Worm (Caenorhabditis elegans) whole organism, L1 larva: ENCODE data around the gene F10C1.3.

Experiments
- C16A3.4 ChIP-seq: fragments of 150-350 bp; optimal IDR thresholded peaks from 2 replicates; lab custom pipeline; 2014; ENCODE audit warnings: missing biosample characterization, missing genetic modification characterization
- C34B4.2 ChIP-seq: sonication (generic microtip); optimal IDR thresholded peaks from 2 replicates; lab custom pipeline; 2017; ENCODE audit warnings: mild to moderate bottlenecking, missing genetic modification characterization, missing compliant biosample characterization
- F16B12.6 ChIP-seq: fragments of 150-350 bp; optimal IDR thresholded peaks from 2 replicates; lab custom pipeline; 2014; ENCODE audit warnings: missing biosample characterization, missing genetic modification characterization
- Y116A8C.19 ChIP-seq: sonication (generic microtip); optimal IDR thresholded peaks from 2 replicates; lab custom pipeline; 2016; ENCODE audit warnings: missing compliant biosample characterization, missing genetic modification characterization, borderline replicate concordance
- alr-1 ChIP-seq: fragments of 200-800 bp; sonication (Bioruptor generic); optimal IDR thresholded peaks from 2 replicates; lab custom pipeline; 2018; ENCODE audit warnings: borderline replicate concordance, mild to moderate bottlenecking, missing genetic modification characterization, missing compliant biosample characterization
- blmp-1 ChIP-seq: fragments of 150-350 bp; optimal IDR thresholded peaks from 2 replicates; lab custom pipeline; 2014; ENCODE audit warnings: missing biosample characterization, missing genetic modification characterization
- ceh-63 ChIP-seq: fragments of 200-800 bp; sonication (Bioruptor generic); optimal IDR thresholded peaks from 2 replicates; lab custom pipeline; 2018; ENCODE audit warnings: mild to moderate bottlenecking, missing genetic modification characterization, missing compliant biosample characterization
- ceh-82 ChIP-seq, 3 experiments: fragments of 150-350 bp in 1 of 3; sonication (generic microtip) in 2 of 3; optimal IDR thresholded peaks; 2 replicates each; lab custom pipeline; 2014 to 2017; ENCODE audit warnings: missing biosample characterization in 3 of 3, missing genetic modification characterization in 3 of 3
- dpl-1 ChIP-seq, 3 experiments: fragments of 150-350 bp in 2 of 3; sonication (generic microtip) in 1 of 3; optimal IDR thresholded peaks; 2 replicates each; lab custom pipeline; 2014 to 2017; ENCODE audit warnings: missing biosample characterization in 3 of 3, missing genetic modification characterization in 3 of 3, missing genetic modification reagents in 3 of 3
- efl-1 ChIP-seq, 4 experiments: fragments of 150-350 bp; optimal IDR thresholded peaks in 3 of 4; peaks in 1 of 4; 1 replicate in 1 of 4; 2 replicates in 3 of 4; lab custom pipeline; 2014; ENCODE audit warnings: missing biosample characterization in 2 of 4, missing genetic modification characterization in 2 of 4, missing genetic modification reagents in 2 of 4
- elt-3 ChIP-seq, 6 experiments: fragments of 150-350 bp in 1 of 6; sonication (generic microtip); optimal IDR thresholded peaks; 2 replicates each; lab custom pipeline; 2017 to 2018; ENCODE audit warnings: missing biosample characterization in 6 of 6, missing genetic modification characterization in 6 of 6, inconsistent platforms in 1 of 6
- fkh-4 ChIP-seq: sonication (generic microtip); optimal IDR thresholded peaks from 2 replicates; lab custom pipeline; 2016; ENCODE audit warnings: missing compliant biosample characterization, missing genetic modification characterization, borderline replicate concordance
- fkh-8 ChIP-seq: sonication (generic microtip); optimal IDR thresholded peaks from 2 replicates; lab custom pipeline; 2016; ENCODE audit warnings: mild to moderate bottlenecking, missing genetic modification characterization, missing compliant biosample characterization
- fos-1 ChIP-seq: fragments of 150-350 bp; optimal IDR thresholded peaks from 2 replicates; lab custom pipeline; 2014; ENCODE audit warnings: missing biosample characterization, missing genetic modification characterization
- hlh-17 ChIP-seq: fragments of 200-800 bp; sonication (Bioruptor generic); optimal IDR thresholded peaks from 2 replicates; lab custom pipeline; 2018; ENCODE audit warnings: missing genetic modification characterization, mild to moderate bottlenecking, missing compliant biosample characterization, moderate library complexity, borderline replicate concordance
- hlh-4 ChIP-seq: sonication (generic microtip); optimal IDR thresholded peaks from 2 replicates; lab custom pipeline; 2016; ENCODE audit warnings: mild to moderate bottlenecking, missing genetic modification characterization, missing compliant biosample characterization
- hpl-2 ChIP-seq: fragments of 150-350 bp; optimal IDR thresholded peaks from 2 replicates; lab custom pipeline; 2014; ENCODE audit warnings: missing biosample characterization, missing genetic modification reagents, missing genetic modification characterization
- irx-1 ChIP-seq: sonication (generic microtip); optimal IDR thresholded peaks from 2 replicates; lab custom pipeline; 2016; ENCODE audit warnings: missing genetic modification characterization, missing compliant biosample characterization
- isw-1 ChIP-seq: fragments of 200-800 bp; sonication (Bioruptor generic); IDR thresholded peaks from 2 replicates; pipeline ENCODE4 v1.3.6; 2022; ENCODE audit warnings: missing genetic modification characterization, missing compliant biosample characterization
- jun-1 ChIP-seq: fragments of 150-350 bp; optimal IDR thresholded peaks from 2 replicates; lab custom pipeline; 2014; ENCODE audit warnings: missing biosample characterization, missing genetic modification reagents, missing genetic modification characterization
- lin-13 ChIP-seq: fragments of 150-350 bp; optimal IDR thresholded peaks from 2 replicates; lab custom pipeline; 2014; ENCODE audit warnings: missing biosample characterization, missing genetic modification reagents, missing genetic modification characterization
- lin-14 ChIP-seq: fragments of 200-800 bp; sonication (Bioruptor generic); optimal IDR thresholded peaks from 2 replicates; lab custom pipeline; 2018; ENCODE audit warnings: mild to moderate bottlenecking, missing genetic modification characterization, moderate library complexity, missing compliant biosample characterization
- lin-15B ChIP-seq: fragments of 150-350 bp; sonication (generic microtip); optimal IDR thresholded peaks from 3 replicates; lab custom pipeline; 2014; ENCODE audit warnings: missing biosample characterization, missing genetic modification characterization
- lin-35 ChIP-seq, 2 experiments: fragments of 150-350 bp; optimal IDR thresholded peaks; 2 replicates each; lab custom pipeline; 2014; ENCODE audit warnings: missing biosample characterization in 2 of 2, missing genetic modification characterization in 2 of 2, missing genetic modification reagents in 2 of 2
- lir-3 ChIP-seq: sonication (generic microtip); optimal IDR thresholded peaks from 2 replicates; lab custom pipeline; 2016; ENCODE audit warnings: mild to moderate bottlenecking, missing genetic modification characterization, moderate library complexity, missing compliant biosample characterization; ENCODE audit not compliant: poor library complexity
- lsy-2 ChIP-seq, 2 experiments: fragments of 150-350 bp; optimal IDR thresholded peaks; 2 replicates each; lab custom pipeline; 2014; ENCODE audit warnings: missing biosample characterization in 2 of 2, missing genetic modification characterization in 2 of 2
- mef-2 ChIP-seq: fragments of 150-350 bp; optimal IDR thresholded peaks from 2 replicates; lab custom pipeline; 2014; ENCODE audit warnings: missing biosample characterization, missing genetic modification characterization
- mep-1 ChIP-seq: fragments of 150-350 bp; optimal IDR thresholded peaks from 2 replicates; lab custom pipeline; 2014; ENCODE audit warnings: missing biosample characterization, missing genetic modification characterization
- nhr-19 ChIP-seq: fragments of 200-800 bp; sonication (Bioruptor generic); conservative IDR thresholded peaks from 2 replicates; pipeline ENCODE4 v1.3.6; 2022; ENCODE audit warnings: missing genetic modification characterization, missing compliant biosample characterization
- nhr-47 ChIP-seq: sonication (generic microtip); optimal IDR thresholded peaks from 2 replicates; lab custom pipeline; 2016; ENCODE audit warnings: mild to moderate bottlenecking, missing genetic modification characterization, moderate library complexity, missing compliant biosample characterization
- nhr-71 ChIP-seq: sonication (generic microtip); optimal IDR thresholded peaks from 2 replicates; lab custom pipeline; 2016; ENCODE audit warnings: mild to moderate bottlenecking, missing genetic modification characterization, moderate library complexity, missing compliant biosample characterization
- nhr-76 ChIP-seq: sonication (generic microtip); optimal IDR thresholded peaks from 2 replicates; lab custom pipeline; 2017; ENCODE audit warnings: missing biosample characterization, missing genetic modification characterization
- nhr-77 ChIP-seq: fragments of 150-350 bp; optimal IDR thresholded peaks from 2 replicates; lab custom pipeline; 2014; ENCODE audit warnings: missing biosample characterization, missing genetic modification characterization
- nhr-90 ChIP-seq: sonication (generic microtip); optimal IDR thresholded peaks from 2 replicates; lab custom pipeline; 2016; ENCODE audit warnings: mild to moderate bottlenecking, missing genetic modification characterization, missing compliant biosample characterization; ENCODE audit not compliant: poor library complexity
- pag-3 ChIP-seq: sonication (generic microtip); optimal IDR thresholded peaks from 2 replicates; lab custom pipeline; 2017; ENCODE audit warnings: missing genetic modification characterization, mild to moderate bottlenecking, missing compliant biosample characterization, antibody characterized with exemption, borderline replicate concordance; ENCODE audit not compliant: insufficient read depth
- skn-1 ChIP-seq: fragments of 150-350 bp; optimal IDR thresholded peaks from 2 replicates; lab custom pipeline; 2014; ENCODE audit warnings: missing biosample characterization, missing genetic modification characterization
- snpc-4 ChIP-seq: fragments of 150-350 bp; optimal IDR thresholded peaks from 2 replicates; lab custom pipeline; 2014; ENCODE audit warnings: missing biosample characterization, missing genetic modification characterization
- sox-4 ChIP-seq: sonication (generic microtip); optimal IDR thresholded peaks from 2 replicates; lab custom pipeline; 2016; ENCODE audit warnings: missing genetic modification characterization, missing compliant biosample characterization
- sptf-1 ChIP-seq: fragments of 150-350 bp; optimal IDR thresholded peaks from 2 replicates; lab custom pipeline; 2014; ENCODE audit warnings: missing biosample characterization, missing genetic modification characterization
- swsn-7 ChIP-seq: sonication (generic microtip); optimal IDR thresholded peaks from 2 replicates; lab custom pipeline; 2016; ENCODE audit warnings: missing genetic modification characterization, missing compliant biosample characterization
- tbx-2 ChIP-seq: sonication (generic microtip); optimal IDR thresholded peaks from 2 replicates; lab custom pipeline; 2016; ENCODE audit warnings: missing genetic modification characterization, missing compliant biosample characterization
- unc-130 ChIP-seq: fragments of 150-350 bp; optimal IDR thresholded peaks from 2 replicates; lab custom pipeline; 2017; ENCODE audit warnings: missing biosample characterization, missing genetic modification characterization, inconsistent platforms
- unc-86 ChIP-seq: sonication (generic microtip); optimal IDR thresholded peaks from 2 replicates; lab custom pipeline; 2016; ENCODE audit warnings: missing genetic modification characterization, missing compliant biosample characterization
- xbp-1 ChIP-seq: sonication (generic microtip); optimal IDR thresholded peaks from 2 replicates; lab custom pipeline; 2016; ENCODE audit warnings: missing genetic modification characterization, missing compliant biosample characterization
- zag-1 ChIP-seq: fragments of 150-350 bp; optimal IDR thresholded peaks from 2 replicates; lab custom pipeline; 2014; ENCODE audit warnings: missing biosample characterization, missing genetic modification characterization
- zip-4 ChIP-seq: fragments of 200-800 bp; sonication (Bioruptor generic); optimal IDR thresholded peaks from 2 replicates; lab custom pipeline; 2018; ENCODE audit warnings: mild to moderate bottlenecking, missing genetic modification characterization, moderate library complexity, missing compliant biosample characterization
- ztf-4 ChIP-seq: fragments of 150-350 bp; optimal IDR thresholded peaks from 2 replicates; lab custom pipeline; 2014; ENCODE audit warnings: missing biosample characterization, missing genetic modification characterization

The F10C1.3 gene

ce11 chrII:5715745-5716357, 41.7 kb downstream of the F10C1.3 start, which contains the start of the genes C18A3.10 and C18A3.3:
TSS of gene C18A3.10 (minus strand) at chrII:5715845.
TSS of gene C18A3.3 (plus strand) at chrII:5716307.
- TF ChIP-seq lin-13 (GFP tag; lab: Kevin White, UChicago) (no peak), tbx-2 (tag; lab: Kevin White, UChicago) (no peak), nhr-76 (no peak), unc-86 (tag; lab: Kevin White, UChicago) (no peak), hlh-17 (no peak), nhr-77 (tag; lab: Kevin White, UChicago) (no peak), xbp-1 (tag; lab: Kevin White, UChicago) (no peak), dpl-1 (GFP tag; optimal IDR thresholded peaks at IDR 0.05; lab: Kevin White, UChicago) (peak in 1 of 3 experiments; percentile 14), jun-1 (tag; lab: Kevin White, UChicago) (no peak), nhr-71 (tag; lab: Kevin White, UChicago) (no peak), sptf-1 (tag; lab: Kevin White, UChicago) (no peak), efl-1 (optimal IDR thresholded peaks at IDR 0.05; lab: Kevin White, UChicago) (no peak), efl-1 (GFP tag; optimal IDR thresholded peaks at IDR 0.05 in 1 of 2; lab: Kevin White, UChicago) (peak in 1 of 2 experiments; percentile 7), ztf-4 (no peak), hpl-2 (GFP tag; lab: Kevin White, UChicago) (no peak)
- TF ChIP-seq, all 84 proteins: peak for 2

ce11 chrII:5714807-5715206, 42.7 kb downstream of the F10C1.3 start, which contains the start of the genes tiar-1 and lelo-4:
TSS of gene tiar-1 (minus strand) at chrII:5714823.
TSS of gene lelo-4 (plus strand) at chrII:5714924.
- TF ChIP-seq skn-1 (peak; percentile 58), hlh-4 (tag; lab: Kevin White, UChicago) (no peak), mep-1 (tag; lab: Kevin White, UChicago) (peak; percentile 80), zag-1 (tag; lab: Kevin White, UChicago) (no peak), swsn-7 (peak; percentile 54), Y116A8C.19 (tag; lab: Kevin White, UChicago) (no peak), fkh-4 (tag; lab: Kevin White, UChicago) (no peak), nhr-90 (tag; lab: Kevin White, UChicago) (peak; percentile 19), sox-4 (tag; lab: Kevin White, UChicago) (no peak), xbp-1 (tag; lab: Kevin White, UChicago) (peak; percentile 63), lin-35 (GFP tag; optimal IDR thresholded peaks at IDR 0.05; lab: Kevin White, UChicago) (peak; percentile 92 to 95), fos-1 (tag; lab: Kevin White, UChicago) (peak; percentile 60), unc-130 (tag; lab: Kevin White, UChicago) (peak; percentile 77), mef-2 (tag; lab: Kevin White, UChicago) (no peak), fkh-8 (peak; percentile 44), isw-1 (peak; percentile 50), sptf-1 (tag; lab: Kevin White, UChicago) (no peak), zip-4 (GFP tag; lab: Kevin White, UChicago) (no peak), irx-1 (tag; lab: Kevin White, UChicago) (no peak), nhr-47 (peak; percentile 42), lin-13 (GFP tag; lab: Kevin White, UChicago) (peak; percentile 50), unc-86 (tag; lab: Kevin White, UChicago) (peak; percentile 29), blmp-1 (tag; lab: Kevin White, UChicago) (peak; percentile 62), ceh-63 (GFP tag; lab: Kevin White, UChicago) (no peak), C16A3.4 (tag; lab: Kevin White, UChicago) (peak; percentile 66), ceh-82 (tag; optimal IDR thresholded peaks at IDR 0.05; lab: Kevin White, UChicago) (peak in 2 of 3 experiments; percentile 32 to 69), nhr-71 (tag; lab: Kevin White, UChicago) (peak; percentile 73), elt-3 (tag; optimal IDR thresholded peaks at IDR 0.05; lab: Kevin White, UChicago) (peak in 1 of 6 experiments; percentile 58), lir-3 (tag; lab: Kevin White, UChicago) (peak; percentile 42), tbx-2 (tag; lab: Kevin White, UChicago) (peak; percentile 57), alr-1 (tag; lab: Kevin White, UChicago) (no peak), C34B4.2 (tag; lab: Kevin White, UChicago) (no peak), pag-3 (tag; lab: Kevin White, UChicago) (no peak), F16B12.6 (tag; lab: Kevin White, UChicago) (peak; percentile 57), nhr-77 (tag; lab: Kevin White, UChicago) (peak; percentile 29), lin-15B (tag; lab: Kevin White, UChicago) (peak; percentile 78), lin-14 (GFP tag; lab: Kevin White, UChicago) (peak; percentile 76), snpc-4 (tag; lab: Kevin White, UChicago) (peak; percentile 45), nhr-19 (GFP tag; lab: Robert Waterston, UW) (peak; percentile 50), lsy-2 (tag; optimal IDR thresholded peaks at IDR 0.05; lab: Kevin White, UChicago) (peak; percentile 73 to 91), dpl-1 (GFP tag; optimal IDR thresholded peaks at IDR 0.05; lab: Kevin White, UChicago) (peak; percentile 85 to 94 (median 87))
